Worm (Caenorhabditis elegans) whole organism, L1 larva: Measurements from ENCODE around the gene coh-4.

Source experiments
- ces-1 ChIP-seq: fragments of 150-350 bp; optimal IDR thresholded peaks from 2 replicates; lab custom pipeline; 2014; ENCODE audit warnings: missing biosample characterization, missing genetic modification reagents, missing genetic modification characterization
- elt-2 ChIP-seq: sonication (generic microtip); optimal IDR thresholded peaks from 2 replicates; lab custom pipeline; 2016; ENCODE audit warnings: missing genetic modification characterization, mild to moderate bottlenecking, inconsistent platforms, missing compliant biosample characterization, missing genetic modification reagents
- fos-1 ChIP-seq: fragments of 150-350 bp; optimal IDR thresholded peaks from 2 replicates; lab custom pipeline; 2014; ENCODE audit warnings: missing biosample characterization, missing genetic modification characterization
- jun-1 ChIP-seq: fragments of 150-350 bp; optimal IDR thresholded peaks from 2 replicates; lab custom pipeline; 2014; ENCODE audit warnings: missing biosample characterization, missing genetic modification reagents, missing genetic modification characterization
- lin-15B ChIP-seq: fragments of 150-350 bp; sonication (generic microtip); optimal IDR thresholded peaks from 3 replicates; lab custom pipeline; 2014; ENCODE audit warnings: missing biosample characterization, missing genetic modification characterization
- lir-3 ChIP-seq: sonication (generic microtip); optimal IDR thresholded peaks from 2 replicates; lab custom pipeline; 2016; ENCODE audit warnings: mild to moderate bottlenecking, missing genetic modification characterization, moderate library complexity, missing compliant biosample characterization; ENCODE audit not compliant: poor library complexity
- lsy-2 ChIP-seq, 2 experiments: fragments of 150-350 bp; optimal IDR thresholded peaks; 2 replicates each; lab custom pipeline; 2014; ENCODE audit warnings: missing biosample characterization in 2 of 2, missing genetic modification characterization in 2 of 2
- snpc-4 ChIP-seq: fragments of 150-350 bp; optimal IDR thresholded peaks from 2 replicates; lab custom pipeline; 2014; ENCODE audit warnings: missing biosample characterization, missing genetic modification characterization

- no peak for TF ChIP-seq lsy-2 (tag; optimal IDR thresholded peaks at IDR 0.05; lab: Kevin White, UChicago)
- no peak for TF ChIP-seq lin-15B (tag; lab: Kevin White, UChicago)
- no peak for TF ChIP-seq snpc-4 (tag; lab: Kevin White, UChicago)
- no peak for TF ChIP-seq jun-1 (tag; lab: Kevin White, UChicago)
- no peak for TF ChIP-seq ces-1 (GFP tag; lab: Kevin White, UChicago)
- TF ChIP-seq elt-2 (tag; lab: Kevin White, UChicago) = no peak
- TF ChIP-seq fos-1 (tag; lab: Kevin White, UChicago) = no peak
- TF ChIP-seq lir-3 (tag; lab: Kevin White, UChicago) = no peak
Observed at ce11 chrV:4216902-4217301, 41.5 kb upstream of the coh-4 start.
